Worm (Caenorhabditis elegans) whole organism, mixed stage, embryonic: ENCODE measurements around the gene abu-12.

ENCODE experiments used
- bed-3 ChIP-seq: fragments of 200-800 bp; sonication (Bioruptor generic); optimal IDR thresholded peaks from 3 replicates; lab custom pipeline; 2018; ENCODE audit warnings: mild to moderate bottlenecking, missing genetic modification characterization, moderate library complexity, missing compliant biosample characterization
- blmp-1 ChIP-seq: fragments of 150-350 bp; optimal IDR thresholded peaks from 2 replicates; lab custom pipeline; 2014; ENCODE audit warnings: missing biosample characterization, missing genetic modification characterization
- elt-1 ChIP-seq: sonication (generic microtip); optimal IDR thresholded peaks from 2 replicates; lab custom pipeline; 2017; ENCODE audit warnings: missing genetic modification characterization, mild to moderate bottlenecking, missing compliant biosample characterization, antibody characterized with exemption, moderate library complexity, borderline replicate concordance; ENCODE audit not compliant: insufficient read depth
- elt-3 ChIP-seq: fragments of 150-350 bp; optimal IDR thresholded peaks from 2 replicates; lab custom pipeline; 2014; ENCODE audit warnings: missing biosample characterization, missing genetic modification characterization
- ham-2 ChIP-seq: fragments of 200-800 bp; sonication (Bioruptor generic); optimal IDR thresholded peaks from 2 replicates; lab custom pipeline; 2018; ENCODE audit warnings: mild to moderate bottlenecking, missing genetic modification characterization, missing compliant biosample characterization
- lin-13 ChIP-seq: fragments of 150-350 bp; optimal IDR thresholded peaks from 2 replicates; lab custom pipeline; 2014; ENCODE audit warnings: missing biosample characterization, missing genetic modification characterization
- lsy-2 ChIP-seq: fragments of 150-350 bp; optimal IDR thresholded peaks from 2 replicates; lab custom pipeline; 2014; ENCODE audit warnings: missing biosample characterization, missing genetic modification characterization
- mls-2 ChIP-seq: sonication (generic microtip); optimal IDR thresholded peaks from 2 replicates; lab custom pipeline; 2016; ENCODE audit warnings: mild to moderate bottlenecking, missing genetic modification characterization, moderate library complexity, missing compliant biosample characterization
- nhr-12 ChIP-seq: fragments of 150-350 bp; optimal IDR thresholded peaks from 2 replicates; lab custom pipeline; 2014; ENCODE audit warnings: missing biosample characterization, missing genetic modification characterization
- nhr-237 ChIP-seq: fragments of 150-350 bp; optimal IDR thresholded peaks from 2 replicates; lab custom pipeline; 2014; ENCODE audit warnings: missing biosample characterization, missing genetic modification characterization
- nhr-28 ChIP-seq: fragments of 150-350 bp; optimal IDR thresholded peaks from 2 replicates; lab custom pipeline; 2014; ENCODE audit warnings: missing biosample characterization, missing genetic modification characterization
- unc-62 ChIP-seq: fragments of 150-350 bp; optimal IDR thresholded peaks from 2 replicates; lab custom pipeline; 2014; ENCODE audit warnings: missing biosample characterization, missing genetic modification reagents, missing genetic modification characterization
- ztf-11 ChIP-seq: fragments of 150-350 bp; optimal IDR thresholded peaks from 2 replicates; lab custom pipeline; 2014; ENCODE audit warnings: missing biosample characterization, missing genetic modification characterization

DNA sequence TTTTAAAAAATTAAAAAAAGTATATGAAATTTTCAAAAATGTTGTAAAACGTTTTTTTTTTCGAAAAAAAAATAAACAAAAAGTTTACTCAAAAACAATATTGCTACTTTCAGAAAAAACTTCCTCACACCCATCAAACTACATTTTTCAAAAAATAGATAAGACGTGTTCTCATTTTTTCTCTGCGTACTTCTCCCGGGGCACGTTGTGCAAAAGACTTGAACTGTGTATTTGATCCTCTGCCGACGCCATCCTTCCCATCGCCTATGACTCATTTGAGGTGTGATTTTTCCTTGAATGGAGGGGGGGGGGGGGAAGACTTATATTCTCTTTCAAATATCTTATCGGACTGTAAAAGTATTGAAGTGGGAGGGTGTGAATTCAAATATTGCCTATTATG, 19.0 kb downstream of the abu-12 start:
- TF ChIP-seq elt-1 (tag; lab: Kevin White, UChicago) (no peak), bed-3 (no peak), blmp-1 (tag; lab: Kevin White, UChicago) (no peak), mls-2 (tag; lab: Kevin White, UChicago) (no peak), nhr-28 (tag; lab: Kevin White, UChicago) (no peak), nhr-12 (no peak), ztf-11 (tag; lab: Kevin White, UChicago) (no peak), lsy-2 (tag; lab: Kevin White, UChicago) (no peak), unc-62 (GFP tag; lab: Kevin White, UChicago) (no peak), lin-13 (no peak), nhr-237 (no peak), elt-3 (tag; lab: Kevin White, UChicago) (no peak), ham-2 (no peak)
